Worm (Caenorhabditis elegans) whole organism, midembryonic: ENCODE results near the gene srx-129.

ENCODE experiments used
- T22C8.4 ChIP-seq: fragments of 200-800 bp; sonication (Bioruptor generic); IDR thresholded peaks from 2 replicates; pipeline ENCODE4 v1.3.6; 2022; ENCODE audit warnings: missing genetic modification characterization, missing compliant biosample characterization
- cog-1 ChIP-seq: sonication (generic microtip); optimal IDR thresholded peaks from 2 replicates; lab custom pipeline; 2016; ENCODE audit warnings: missing genetic modification characterization, missing compliant biosample characterization
- flt-1 ChIP-seq: fragments of 200-800 bp; sonication (Bioruptor generic); IDR thresholded peaks from 2 replicates; pipeline ENCODE4 v1.3.6; 2022; ENCODE audit warnings: missing genetic modification characterization, missing compliant biosample characterization
- klf-2 ChIP-seq: fragments of 200-800 bp; sonication (Bioruptor generic); conservative IDR thresholded peaks from 2 replicates; pipeline ENCODE4 v1.3.6; 2022; ENCODE audit warnings: missing genetic modification reagents, missing genetic modification characterization, missing compliant biosample characterization
- med-1 ChIP-seq: sonication (generic microtip); optimal IDR thresholded peaks from 2 replicates; lab custom pipeline; 2017; ENCODE audit warnings: missing genetic modification characterization, mild to moderate bottlenecking, missing compliant biosample characterization, antibody characterized with exemption, missing genetic modification reagents; ENCODE audit not compliant: insufficient read depth
- ref-1 ChIP-seq: fragments of 200-800 bp; sonication (Bioruptor generic); conservative IDR thresholded peaks from 2 replicates; pipeline ENCODE4 v1.3.6; 2022; ENCODE audit warnings: missing genetic modification reagents, missing genetic modification characterization, missing compliant biosample characterization
- tab-1 ChIP-seq: fragments of 200-800 bp; sonication (Bioruptor generic); IDR thresholded peaks from 2 replicates; pipeline ENCODE4 v1.3.6; 2022; ENCODE audit warnings: missing genetic modification characterization, missing compliant biosample characterization
- ztf-23 ChIP-seq: fragments of 200-800 bp; sonication (Bioruptor generic); IDR thresholded peaks from 2 replicates; pipeline ENCODE4 v1.3.6; 2022; ENCODE audit warnings: missing genetic modification reagents, missing genetic modification characterization, missing compliant biosample characterization
- ztf-29 ChIP-seq: fragments of 200-800 bp; sonication (Bioruptor generic); IDR thresholded peaks from 2 replicates; pipeline ENCODE4 v1.3.6; 2022; ENCODE audit warnings: missing genetic modification reagents, missing genetic modification characterization, missing compliant biosample characterization

The srx-129 gene

ce11 chrV:13830813-13831212 is 3.2 kb upstream of the srx-129 start, which contains the start of gene str-165:
Gene str-165, plus strand, starts transcription at chrV:13831113.
- TF ChIP-seq med-1 (no peak), tab-1 (no peak), flt-1 (no peak), ztf-29 (GFP tag; lab: Robert Waterston, UW) (no peak), ref-1 (GFP tag; lab: Robert Waterston, UW) (no peak), T22C8.4 (GFP tag; lab: Robert Waterston, UW) (no peak), ztf-23 (GFP tag; lab: Robert Waterston, UW) (no peak), cog-1 (tag; lab: Kevin White, UChicago) (no peak), klf-2 (no peak)

DNA sequence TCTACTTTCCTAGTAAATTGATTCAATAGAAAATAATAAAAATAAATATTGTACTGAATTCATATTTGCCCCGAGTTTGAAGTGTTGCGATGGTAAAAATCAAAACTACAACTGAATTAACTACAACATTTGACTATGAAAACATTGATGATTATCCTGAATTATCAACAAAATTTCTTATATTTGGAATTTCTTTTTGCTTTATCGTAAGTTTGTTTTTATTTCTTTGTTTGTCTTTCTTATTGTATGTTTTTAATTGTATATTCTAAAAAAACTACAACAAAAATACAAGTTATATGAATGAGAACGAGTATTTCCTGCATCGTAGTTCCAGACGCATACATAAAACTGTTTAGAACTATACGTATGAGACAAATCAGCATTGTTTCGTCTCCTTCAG is 3.1 kb downstream of the srx-129 start, which contains the start of gene srx-128:
TSS of gene srx-128 (plus strand) at position 301 of the 400 bp plus-strand sequence.
- no peak for TF ChIP-seq klf-2

DNA sequence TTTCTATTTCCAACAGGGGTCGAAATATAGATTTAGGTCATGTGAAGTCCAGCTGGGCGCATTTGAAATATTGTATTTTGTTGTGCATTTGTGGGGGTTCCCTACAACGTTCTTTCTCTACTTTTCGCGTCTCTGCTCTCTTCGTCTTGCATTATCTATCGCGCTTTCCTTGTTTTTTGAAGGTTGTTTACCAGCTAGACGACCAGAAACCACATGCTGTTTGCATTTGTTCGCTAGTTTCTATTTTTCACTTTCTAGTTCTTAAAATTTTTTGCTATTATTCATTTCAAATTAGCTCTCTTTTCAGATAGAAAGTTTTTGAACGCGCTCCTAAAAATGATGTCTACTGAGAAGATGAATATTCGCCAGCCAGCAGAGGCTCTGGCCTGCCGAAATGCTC is 5.4 kb downstream of the srx-129 start, which contains the start of gene F55B12.10:
TSS of gene F55B12.10 (plus strand) at position 301 of the 400 bp plus-strand sequence.
- no peak for TF ChIP-seq ztf-29 (GFP tag; lab: Robert Waterston, UW)
- no peak for TF ChIP-seq T22C8.4 (GFP tag; lab: Robert Waterston, UW)
- no peak for TF ChIP-seq ztf-23 (GFP tag; lab: Robert Waterston, UW)
- no peak for TF ChIP-seq ref-1 (GFP tag; lab: Robert Waterston, UW)
- no peak for TF ChIP-seq tab-1
- TF ChIP-seq med-1: no peak
- no peak for TF ChIP-seq klf-2
- no peak for TF ChIP-seq flt-1
- no peak for TF ChIP-seq cog-1 (tag; lab: Kevin White, UChicago)

- TF ChIP-seq ztf-29 (GFP tag; lab: Robert Waterston, UW): no peak
- TF ChIP-seq T22C8.4 (GFP tag; lab: Robert Waterston, UW): no peak
- TF ChIP-seq ztf-23 (GFP tag; lab: Robert Waterston, UW): no peak
- TF ChIP-seq med-1: no peak
- TF ChIP-seq tab-1: no peak
- TF ChIP-seq flt-1: no peak
- no peak for TF ChIP-seq ref-1 (GFP tag; lab: Robert Waterston, UW)
- no peak for TF ChIP-seq klf-2
- no peak for TF ChIP-seq cog-1 (tag; lab: Kevin White, UChicago)
Measured at ce11 chrV:13840909-13841308, 6.9 kb downstream of the srx-129 start, which contains the start of gene srx-17. Gene srx-17, plus strand, starts transcription at chrV:13841209.

DNA sequence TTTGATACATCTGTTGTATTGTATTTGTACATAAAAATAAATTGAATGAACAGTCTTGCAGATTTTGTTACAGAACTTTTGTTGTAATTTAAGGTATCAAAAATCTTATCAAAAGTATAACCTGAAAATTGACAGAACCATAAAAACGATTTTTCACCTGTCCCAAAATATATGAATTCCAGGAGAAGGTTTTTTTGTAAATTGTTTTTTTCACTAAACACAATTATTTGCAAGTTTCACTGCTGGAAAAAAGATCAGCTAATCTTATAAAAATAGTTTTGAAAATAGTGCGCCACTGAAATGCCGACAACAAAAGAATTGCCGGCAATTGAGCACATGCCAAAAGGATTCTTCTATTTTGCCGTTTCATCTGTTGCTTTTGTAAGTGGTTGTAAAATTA is 9.1 kb downstream of the srx-129 start, which contains the start of gene srx-130:
TSS of gene srx-130 (plus strand) at position 301 of the 400 bp plus-strand sequence.
- no peak for TF ChIP-seq T22C8.4 (GFP tag; lab: Robert Waterston, UW)

- TF ChIP-seq ztf-23 (GFP tag; lab: Robert Waterston, UW) (no peak), ref-1 (GFP tag; lab: Robert Waterston, UW) (no peak), cog-1 (tag; lab: Kevin White, UChicago) (no peak), ztf-29 (GFP tag; lab: Robert Waterston, UW) (no peak), med-1 (no peak), flt-1 (no peak), T22C8.4 (GFP tag; lab: Robert Waterston, UW) (no peak), tab-1 (no peak), klf-2 (no peak)
Measured at ce11 chrV:13845136-13845535, 11.1 kb downstream of the srx-129 start, which contains the start of gene srx-131. Gene srx-131, plus strand, starts transcription at chrV:13845436.

ce11 chrV:13848379-13848778 is 14.3 kb downstream of the srx-129 start, which contains the start of gene srx-133:
Gene srx-133, plus strand, starts transcription at chrV:13848679.
- TF ChIP-seq ref-1 (GFP tag; lab: Robert Waterston, UW) (no peak), klf-2 (no peak), cog-1 (tag; lab: Kevin White, UChicago) (no peak), tab-1 (no peak), med-1 (no peak), T22C8.4 (GFP tag; lab: Robert Waterston, UW) (no peak), ztf-29 (GFP tag; lab: Robert Waterston, UW) (no peak), flt-1 (no peak), ztf-23 (GFP tag; lab: Robert Waterston, UW) (no peak)

DNA sequence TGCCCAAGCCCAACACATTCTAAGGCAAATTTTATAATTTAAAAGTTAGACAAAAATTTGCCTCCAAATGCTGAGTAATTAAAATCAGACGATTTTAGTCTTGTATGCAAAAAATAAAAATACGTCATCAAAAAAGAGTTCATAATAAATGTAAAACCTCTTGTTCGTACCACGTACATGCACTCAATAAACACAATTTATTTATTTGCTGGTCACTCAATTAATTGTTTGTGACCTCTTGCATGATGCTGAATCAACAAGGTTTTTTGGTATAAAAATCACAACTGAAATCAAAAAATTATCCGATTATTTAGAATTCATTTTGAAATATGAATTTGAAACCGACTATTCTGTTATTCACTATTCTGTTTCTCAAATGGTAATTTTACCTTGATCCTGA is 16.1 kb downstream of the srx-129 start, which contains the start of gene hpx-2:
TSS of gene hpx-2 (plus strand) at position 301 of the 400 bp plus-strand sequence.
- TF ChIP-seq ztf-29 (GFP tag; lab: Robert Waterston, UW) (no peak), ref-1 (GFP tag; lab: Robert Waterston, UW) (no peak), ztf-23 (GFP tag; lab: Robert Waterston, UW) (no peak), T22C8.4 (GFP tag; lab: Robert Waterston, UW) (no peak), flt-1 (no peak), tab-1 (no peak), cog-1 (tag; lab: Kevin White, UChicago) (no peak), klf-2 (no peak), med-1 (no peak)

- TF ChIP-seq T22C8.4 (GFP tag; lab: Robert Waterston, UW) (no peak), klf-2 (no peak), ztf-23 (GFP tag; lab: Robert Waterston, UW) (no peak), tab-1 (no peak), ztf-29 (GFP tag; lab: Robert Waterston, UW) (no peak), cog-1 (tag; lab: Kevin White, UChicago) (no peak), med-1 (no peak), flt-1 (no peak), ref-1 (GFP tag; lab: Robert Waterston, UW) (no peak)
Measured at ce11 chrV:13854306-13854705, 20.3 kb downstream of the srx-129 start, which contains the start of gene ttr-21. Gene ttr-21, minus strand, starts transcription at chrV:13854405.

DNA sequence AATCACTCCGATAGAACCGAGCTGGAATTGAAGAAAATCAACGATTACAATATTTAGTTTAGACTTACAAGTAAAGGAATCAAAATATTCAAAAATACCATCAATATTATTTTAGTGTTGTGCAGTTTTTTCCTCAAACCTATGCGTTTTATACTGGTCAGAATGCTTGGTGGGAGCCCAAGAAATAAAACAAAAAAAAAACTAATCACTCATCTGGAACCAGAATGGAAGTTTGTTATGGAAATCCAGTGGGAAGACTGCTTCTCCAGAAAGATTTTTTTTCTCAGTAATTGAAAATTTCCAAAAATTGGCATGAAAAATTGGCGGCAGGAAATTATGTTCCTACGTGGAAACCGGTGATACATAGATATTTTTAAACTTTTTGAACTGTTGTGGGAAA is 22.3 kb downstream of the srx-129 start, which contains the start of gene srx-134:
TSS of gene srx-134 (minus strand) at position 101 of the 400 bp plus-strand sequence.
- TF ChIP-seq tab-1 (no peak), ztf-29 (GFP tag; lab: Robert Waterston, UW) (no peak), cog-1 (tag; lab: Kevin White, UChicago) (no peak), klf-2 (no peak), ref-1 (GFP tag; lab: Robert Waterston, UW) (no peak), T22C8.4 (GFP tag; lab: Robert Waterston, UW) (no peak), med-1 (no peak), ztf-23 (GFP tag; lab: Robert Waterston, UW) (no peak), flt-1 (no peak)
